Fruit fly (Drosophila melanogaster) whole organism, embryonic: ENCODE results near the gene tup.

Experiments
- Adf1 ChIP-seq: fragments of 200-800 bp; sonication (Bioruptor generic); IDR thresholded peaks from 2 replicates; pipeline ENCODE4 v1.3.6; 2022; ENCODE audit warnings: missing biosample characterization, missing genetic modification characterization
- Atf-2 ChIP-seq: fragments of 200-800 bp; sonication (Bioruptor generic); optimal IDR thresholded peaks from 2 replicates; lab custom pipeline; 2016; ENCODE audit warnings: missing biosample characterization, missing genetic modification characterization
- CG10267 ChIP-seq: fragments of 200-800 bp; sonication (Bioruptor generic); optimal IDR thresholded peaks from 2 replicates; lab custom pipeline; 2018; ENCODE audit warnings: missing biosample characterization, mild to moderate bottlenecking, missing genetic modification characterization, moderate library complexity
- CG10543 ChIP-seq: fragments of 200-800 bp; sonication (Bioruptor generic); optimal IDR thresholded peaks from 3 replicates; lab custom pipeline; 2017; ENCODE audit warnings: missing biosample characterization, mild to moderate bottlenecking, missing genetic modification characterization, moderate library complexity
- CG11560 ChIP-seq: fragments of 200-800 bp; sonication (Bioruptor generic); IDR thresholded peaks from 3 replicates; pipeline ENCODE4 v1.3.6; 2022; ENCODE audit warnings: missing biosample characterization, missing genetic modification characterization
- CG13296 ChIP-seq: fragments of 200-800 bp; sonication (Bioruptor generic); optimal IDR thresholded peaks from 3 replicates; lab custom pipeline; 2018; ENCODE audit warnings: missing biosample characterization, mild to moderate bottlenecking, missing genetic modification characterization
- CG13775 ChIP-seq: fragments of 200-800 bp; sonication (Bioruptor generic); optimal IDR thresholded peaks from 3 replicates; lab custom pipeline; 2017; ENCODE audit warnings: missing biosample characterization, mild to moderate bottlenecking, missing genetic modification characterization
- CG14860 ChIP-seq: fragments of 200-800 bp; sonication (Bioruptor generic); IDR thresholded peaks from 3 replicates; pipeline ENCODE4 v1.3.6; 2022; ENCODE audit warnings: missing biosample characterization, missing genetic modification characterization; ENCODE audit not compliant: partially characterized antibody
- CG15269 ChIP-seq: fragments of 200-800 bp; sonication (Bioruptor generic); optimal IDR thresholded peaks from 2 replicates; lab custom pipeline; 2018; ENCODE audit warnings: missing biosample characterization, mild to moderate bottlenecking, missing genetic modification characterization, moderate library complexity
- CG17328 ChIP-seq: fragments of 200-800 bp; sonication (Bioruptor generic); IDR thresholded peaks from 2 replicates; pipeline ENCODE4 v1.3.6; 2022; ENCODE audit warnings: missing biosample characterization, missing genetic modification characterization
- CG17612 ChIP-seq: fragments of 200-800 bp; sonication (Bioruptor generic); IDR thresholded peaks from 2 replicates; pipeline ENCODE4 v1.3.6; 2022; ENCODE audit warnings: missing biosample characterization, missing genetic modification characterization
- CG17802 ChIP-seq: fragments of 200-800 bp; sonication (Bioruptor generic); optimal IDR thresholded peaks from 2 replicates; lab custom pipeline; 2018; ENCODE audit warnings: missing biosample characterization, mild to moderate bottlenecking, missing genetic modification characterization, moderate library complexity
- CG2202 ChIP-seq: fragments of 200-800 bp; sonication (Bioruptor generic); optimal IDR thresholded peaks from 2 replicates; lab custom pipeline; 2018; ENCODE audit warnings: missing biosample characterization, mild to moderate bottlenecking, missing genetic modification characterization
- CG2678 ChIP-seq: fragments of 200-800 bp; sonication (Bioruptor generic); optimal IDR thresholded peaks from 3 replicates; lab custom pipeline; 2019; ENCODE audit warnings: missing biosample characterization, mild to moderate bottlenecking, missing genetic modification characterization, moderate library complexity
- CG7839 ChIP-seq: fragments of 200-800 bp; sonication (Bioruptor generic); optimal IDR thresholded peaks from 3 replicates; lab custom pipeline; 2018; ENCODE audit warnings: missing biosample characterization, mild to moderate bottlenecking, missing genetic modification characterization, moderate library complexity
- CG8388 ChIP-seq: fragments of 200-800 bp; sonication (Bioruptor generic); optimal IDR thresholded peaks from 2 replicates; lab custom pipeline; 2019; ENCODE audit warnings: missing biosample characterization, mild to moderate bottlenecking, missing genetic modification characterization, moderate library complexity
- CG8478 ChIP-seq: fragments of >200 bp; optimal IDR thresholded peaks from 2 replicates; lab custom pipeline; 2018
- Camta ChIP-seq: fragments of 200-800 bp; sonication (Bioruptor generic); optimal IDR thresholded peaks from 2 replicates; lab custom pipeline; 2016; ENCODE audit warnings: missing biosample characterization, missing genetic modification characterization
- Dip3 ChIP-seq: fragments of 200-800 bp; sonication (Bioruptor generic); optimal IDR thresholded peaks from 3 replicates; lab custom pipeline; 2016; ENCODE audit warnings: missing biosample characterization, missing genetic modification characterization
- E2f1 ChIP-seq: fragments of 200-800 bp; sonication (Bioruptor generic); IDR thresholded peaks from 2 replicates; pipeline ENCODE4 v1.3.6; 2022; ENCODE audit warnings: missing biosample characterization, missing genetic modification characterization
- ERR ChIP-seq: fragments of 200-800 bp; sonication (Bioruptor generic); optimal IDR thresholded peaks from 2 replicates; lab custom pipeline; 2016; ENCODE audit warnings: missing biosample characterization, missing genetic modification characterization
- Gug ChIP-seq: fragments of 200-800 bp; sonication (Bioruptor generic); IDR thresholded peaks from 4 replicates; pipeline ENCODE4 v1.3.6; 2022; ENCODE audit warnings: missing biosample characterization, missing genetic modification characterization
- HLH4C ChIP-seq: fragments of 200-800 bp; sonication (Bioruptor generic); IDR thresholded peaks from 3 replicates; pipeline ENCODE4 v1.3.6; 2022; ENCODE audit warnings: missing biosample characterization, missing genetic modification characterization; ENCODE audit not compliant: partially characterized antibody
- HmgZ ChIP-seq: fragments of 200-800 bp; sonication (Bioruptor generic); optimal IDR thresholded peaks from 2 replicates; lab custom pipeline; 2018; ENCODE audit warnings: missing biosample characterization, mild to moderate bottlenecking, missing genetic modification characterization
- Hr51 ChIP-seq, 2 experiments: fragments of 200-800 bp; sonication (Bioruptor generic); optimal IDR thresholded peaks; 2 replicates in 1 of 2; 3 replicates in 1 of 2; lab custom pipeline; 2016 to 2018; ENCODE audit warnings: missing biosample characterization in 2 of 2, missing genetic modification characterization in 2 of 2, mild to moderate bottlenecking in 1 of 2, moderate library complexity in 1 of 2
- Hr78 ChIP-seq, 2 experiments: fragments of 200-800 bp in 1 of 2; fragments of >200 bp in 1 of 2; sonication (Bioruptor generic) in 1 of 2; optimal IDR thresholded peaks; 2 replicates each; lab custom pipeline; 2017 to 2019; ENCODE audit warnings: missing biosample characterization in 2 of 2, missing genetic modification characterization in 2 of 2, mild to moderate bottlenecking in 1 of 2, moderate library complexity in 1 of 2
- Neu2 ChIP-seq: fragments of 200-800 bp; sonication (Bioruptor generic); optimal IDR thresholded peaks from 3 replicates; lab custom pipeline; 2016; ENCODE audit warnings: missing biosample characterization, missing genetic modification characterization, borderline replicate concordance
- Pdp1 ChIP-seq, 2 experiments: fragments of 200-800 bp; sonication (Bioruptor generic); optimal IDR thresholded peaks; 3 replicates each; lab custom pipeline; 2016; ENCODE audit warnings: missing biosample characterization in 2 of 2, missing genetic modification characterization in 2 of 2, mild to moderate bottlenecking in 1 of 2, moderate library complexity in 1 of 2
- Six4 ChIP-seq: fragments of 200-800 bp; sonication (Bioruptor generic); optimal IDR thresholded peaks from 2 replicates; lab custom pipeline; 2016; ENCODE audit warnings: missing biosample characterization, missing genetic modification characterization
- Sox102F ChIP-seq: fragments of 200-800 bp; sonication (Bioruptor generic); optimal IDR thresholded peaks from 2 replicates; lab custom pipeline; 2018; ENCODE audit warnings: missing biosample characterization, mild to moderate bottlenecking, missing genetic modification characterization, moderate library complexity
- Taf1 ChIP-seq: fragments of 200-800 bp; sonication (Bioruptor generic); IDR thresholded peaks from 2 replicates; pipeline ENCODE4 v1.3.6; 2022; ENCODE audit warnings: missing biosample characterization, missing genetic modification characterization
- ato ChIP-seq: fragments of 200-800 bp; sonication (Bioruptor generic); IDR thresholded peaks from 2 replicates; pipeline ENCODE4 v1.3.6; 2022; ENCODE audit warnings: missing biosample characterization, missing genetic modification characterization; ENCODE audit not compliant: partially characterized antibody
- bcd ChIP-seq: fragments of 200-800 bp; sonication (Bioruptor generic); optimal IDR thresholded peaks from 2 replicates; lab custom pipeline; 2017; ENCODE audit warnings: missing biosample characterization, mild to moderate bottlenecking, missing genetic modification characterization
- hbn ChIP-seq: fragments of 200-800 bp; sonication (Bioruptor generic); IDR thresholded peaks from 2 replicates; pipeline ENCODE4 v1.3.6; 2022; ENCODE audit warnings: missing biosample characterization, missing genetic modification characterization; ENCODE audit not compliant: partially characterized antibody
- kah ChIP-seq: fragments of 200-800 bp; sonication (Bioruptor generic); optimal IDR thresholded peaks from 2 replicates; lab custom pipeline; 2018; ENCODE audit warnings: missing biosample characterization, mild to moderate bottlenecking, missing genetic modification characterization
- nau ChIP-seq: fragments of 200-800 bp; sonication (Bioruptor generic); optimal IDR thresholded peaks from 3 replicates; lab custom pipeline; 2017; ENCODE audit warnings: missing biosample characterization, mild to moderate bottlenecking, missing genetic modification characterization, missing genetic modification reagents
- p53 ChIP-seq: fragments of 200-800 bp; sonication (Bioruptor generic); optimal IDR thresholded peaks from 2 replicates; lab custom pipeline; 2016; ENCODE audit warnings: missing biosample characterization, missing genetic modification characterization
- phol ChIP-seq: fragments of 200-800 bp; sonication (Bioruptor generic); optimal IDR thresholded peaks from 3 replicates; lab custom pipeline; 2018; ENCODE audit warnings: missing biosample characterization, mild to moderate bottlenecking, missing genetic modification characterization, moderate library complexity
- pum ChIP-seq: fragments of 200-800 bp; sonication (Bioruptor generic); optimal IDR thresholded peaks from 2 replicates; lab custom pipeline; 2016; ENCODE audit warnings: missing biosample characterization, missing genetic modification characterization
- ranshi ChIP-seq: fragments of 200-800 bp; sonication (Bioruptor generic); IDR thresholded peaks from 2 replicates; pipeline ENCODE4 v1.3.6; 2022; ENCODE audit warnings: missing biosample characterization, missing genetic modification characterization
- sc ChIP-seq, 3 experiments: fragments of >200 bp in 2 of 3; fragments of 200-800 bp in 1 of 3; sonication (Bioruptor generic) in 1 of 3; optimal IDR thresholded peaks; 2 replicates in 2 of 3; 3 replicates in 1 of 3; lab custom pipeline; 2017; ENCODE audit warnings: mild to moderate bottlenecking in 1 of 3, missing biosample characterization in 1 of 3, missing genetic modification characterization in 1 of 3, missing genetic modification reagents in 1 of 3
- sens ChIP-seq: fragments of 200-800 bp; sonication (Bioruptor generic); peaks from one replicate; lab custom pipeline; 2016; ENCODE audit warnings: missing biosample characterization, missing genetic modification characterization
- seq ChIP-seq: fragments of 200-800 bp; sonication (Bioruptor generic); IDR thresholded peaks from 2 replicates; pipeline ENCODE4 v1.3.6; 2022; ENCODE audit warnings: missing biosample characterization, missing genetic modification characterization
- ssp ChIP-seq: fragments of 200-800 bp; sonication (Bioruptor generic); IDR thresholded peaks from 2 replicates; pipeline ENCODE4 v1.3.6; 2022; ENCODE audit warnings: missing biosample characterization, missing genetic modification characterization
- tll ChIP-seq, 2 experiments: fragments of 200-800 bp in 1 of 2; fragments of >200 bp in 1 of 2; sonication (Bioruptor generic) in 1 of 2; optimal IDR thresholded peaks; 2 replicates each; lab custom pipeline; 2017 to 2019; ENCODE audit warnings: missing biosample characterization in 2 of 2, missing genetic modification characterization in 2 of 2, mild to moderate bottlenecking in 1 of 2, moderate library complexity in 1 of 2
- toy ChIP-seq: fragments of 200-800 bp; sonication (Bioruptor generic); IDR thresholded peaks from 2 replicates; pipeline ENCODE4 v1.3.6; 2022; ENCODE audit warnings: missing biosample characterization, missing genetic modification characterization
- wek ChIP-seq: fragments of 200-800 bp; sonication (Bioruptor generic); optimal IDR thresholded peaks from 3 replicates; lab custom pipeline; 2018; ENCODE audit warnings: missing biosample characterization, mild to moderate bottlenecking, missing genetic modification characterization, moderate library complexity

Gene tup

DNA sequence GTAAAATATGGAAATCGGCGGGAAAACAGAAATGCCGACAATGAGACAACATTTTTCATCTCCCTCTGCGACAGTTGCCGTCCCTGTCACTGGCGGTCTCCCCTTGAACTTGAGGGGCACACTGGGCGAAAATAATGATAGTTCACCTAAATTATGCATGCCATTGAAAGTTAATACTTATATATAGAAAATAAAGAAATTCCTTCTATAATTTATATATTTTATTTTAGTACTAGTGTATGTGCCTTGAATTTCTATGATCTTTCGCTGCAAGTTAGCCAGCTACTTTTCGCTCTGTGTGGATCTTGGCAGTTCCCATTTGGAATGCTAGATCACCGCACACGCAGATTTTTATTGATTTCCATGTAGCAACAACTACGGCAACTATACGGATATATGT is 25.6 kb upstream of the tup start (continued):
- TF ChIP-seq CG10267 (peak; percentile 55), CG7839 (tag; lab: Kevin White, UChicago) (peak; percentile 66), CG13296 (no peak), CG2678 (tag; lab: Kevin White, UChicago) (peak; percentile 57), E2f1 (GFP tag; lab: Robert Waterston, UW) (peak; percentile 44), CG15269 (tag; lab: Kevin White, UChicago) (peak; percentile 37), bcd (GFP tag; lab: Kevin White, UChicago) (peak; percentile 28), kah (GFP tag; lab: Kevin White, UChicago) (peak; percentile 16), ERR (GFP tag; lab: Kevin White, UChicago) (no peak), ranshi (GFP tag; lab: Robert Waterston, UW) (peak; percentile 50; the same call in 1 of the 2 replicates), Atf-2 (GFP tag; lab: Kevin White, UChicago) (no peak), hbn (GFP tag; lab: Robert Waterston, UW) (no peak)

DNA sequence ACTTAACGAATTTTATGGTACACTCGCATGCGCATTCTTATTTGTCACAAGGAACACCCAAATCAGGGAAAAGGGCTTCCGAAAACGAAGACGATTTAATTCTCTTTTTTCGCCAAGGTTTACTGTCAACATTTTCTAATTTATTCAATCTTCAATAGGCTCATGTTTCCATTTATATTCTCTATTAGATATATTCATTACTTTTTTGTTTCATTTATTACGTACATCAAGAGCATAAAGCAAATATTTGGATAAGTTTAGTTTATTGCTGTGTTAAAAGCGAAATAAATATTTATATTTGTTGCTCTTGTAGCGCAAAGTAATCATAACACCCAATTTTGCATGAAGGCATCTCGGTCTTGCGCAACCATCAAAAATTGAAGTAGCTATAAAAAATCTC is 19.9 kb upstream of the tup start:
- TF ChIP-seq Pdp1 (GFP tag; optimal IDR thresholded peaks at IDR 0.05; lab: Kevin White, UChicago): peak in 1 of 2 experiments; percentile 5
- no peak for TF ChIP-seq Camta (GFP tag; lab: Kevin White, UChicago)
- TF ChIP-seq sc (optimal IDR thresholded peaks at IDR 0.05; lab: Kevin White, UChicago): no peak
- TF ChIP-seq sc (GFP tag; optimal IDR thresholded peaks at IDR 0.05; lab: Kevin White, UChicago): no peak
- no peak for TF ChIP-seq Gug (GFP tag; lab: Robert Waterston, UW)
- TF ChIP-seq nau (GFP tag; lab: Kevin White, UChicago): no peak
- TF ChIP-seq sens (GFP tag; lab: Kevin White, UChicago): peak; percentile 48
- TF ChIP-seq, all 482 proteins: peak for 2

DNA sequence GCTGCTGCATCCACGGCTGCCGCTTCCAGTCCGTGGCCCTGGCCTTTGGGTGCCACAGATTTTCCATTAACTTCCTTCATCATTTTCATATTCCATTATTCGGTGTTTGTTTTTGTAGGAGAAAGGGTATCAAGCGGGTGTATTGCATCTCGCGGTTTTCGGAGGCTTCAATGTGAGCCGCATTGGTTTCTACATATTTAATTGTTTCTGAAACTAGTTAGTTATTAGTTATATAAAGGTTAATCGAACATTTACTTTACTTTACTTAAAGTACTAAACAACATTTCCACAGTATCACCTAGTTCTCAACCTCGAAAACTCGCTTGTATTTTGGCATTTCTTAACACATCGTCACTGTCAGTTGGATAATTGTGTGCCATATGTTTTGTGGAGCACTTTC is 18.8 kb upstream of the tup start:
- TF ChIP-seq ssp (GFP tag; lab: Robert Waterston, UW) (no peak), CG17612 (GFP tag; lab: Robert Waterston, UW) (no peak), CG17802 (tag; lab: Kevin White, UChicago) (peak; percentile 24), Sox102F (GFP tag; lab: Kevin White, UChicago) (peak; percentile 71), phol (tag; lab: Kevin White, UChicago) (peak; percentile 78), HLH4C (no peak), p53 (GFP tag; lab: Kevin White, UChicago) (no peak), CG11560 (peak; percentile 18; the same call in 1 of the 3 replicates), Six4 (GFP tag; lab: Kevin White, UChicago) (peak; percentile 35), CG10543 (GFP tag; lab: Kevin White, UChicago) (no peak), CG2202 (tag; lab: Kevin White, UChicago) (peak; percentile 49), wek (no peak), tll (GFP tag; optimal IDR thresholded peaks at IDR 0.05; lab: Kevin White, UChicago) (no peak), Taf1 (GFP tag; lab: Robert Waterston, UW) (no peak), HmgZ (tag; lab: Kevin White, UChicago) (no peak), CG14860 (GFP tag; lab: Robert Waterston, UW) (no peak), seq (GFP tag; lab: Robert Waterston, UW) (no peak), CG8478 (lab: Kevin White, UChicago) (no peak), Dip3 (GFP tag; lab: Kevin White, UChicago) (no peak), CG17328 (GFP tag; lab: Robert Waterston, UW) (peak; percentile 64; the same call in 1 of the 2 replicates), toy (GFP tag; lab: Robert Waterston, UW) (no peak), Hr78 (GFP tag; optimal IDR thresholded peaks at IDR 0.05; lab: Kevin White, UChicago) (no peak), pum (peak; percentile 36), Adf1 (GFP tag; lab: Robert Waterston, UW) (no peak), ato (no peak), CG8388 (peak; percentile 44), CG7839 (tag; lab: Kevin White, UChicago) (peak; percentile 62), Neu2 (no peak), CG13775 (GFP tag; lab: Kevin White, UChicago) (no peak), Hr51 (GFP tag; optimal IDR thresholded peaks at IDR 0.05; lab: Kevin White, UChicago) (peak in 1 of 2 experiments; percentile 28)
